Worm (Caenorhabditis elegans) whole organism, young adult: ENCODE data around the gene ttr-16.

Experiments
- B0019.2 ChIP-seq: fragments of 200-800 bp; sonication (Bioruptor generic); conservative IDR thresholded peaks from 2 replicates; pipeline ENCODE4 v1.3.6; 2022; ENCODE audit warnings: missing genetic modification reagents, missing genetic modification characterization, missing compliant biosample characterization
- B0261.1 ChIP-seq: sonication (generic microtip); optimal IDR thresholded peaks from 2 replicates; lab custom pipeline; 2016; ENCODE audit warnings: mild to moderate bottlenecking, missing genetic modification characterization, moderate library complexity, missing compliant biosample characterization
- C17E4.6 ChIP-seq: fragments of 200-800 bp; sonication (Bioruptor generic); IDR thresholded peaks from 2 replicates; pipeline ENCODE4 v1.3.6; 2022; ENCODE audit warnings: missing genetic modification reagents, missing genetic modification characterization, missing compliant biosample characterization
- F10E7.11 ChIP-seq: sonication (generic microtip); optimal IDR thresholded peaks from 2 replicates; lab custom pipeline; 2017; ENCODE audit warnings: mild to moderate bottlenecking, missing genetic modification characterization, moderate library complexity, missing compliant biosample characterization
- F22D6.2 ChIP-seq: sonication (generic microtip); optimal IDR thresholded peaks from 2 replicates; lab custom pipeline; 2016; ENCODE audit warnings: mild to moderate bottlenecking, missing genetic modification characterization, missing compliant biosample characterization
- F23B12.7 ChIP-seq: sonication (generic microtip); optimal IDR thresholded peaks from 2 replicates; lab custom pipeline; 2017; ENCODE audit warnings: missing genetic modification characterization, mild to moderate bottlenecking, missing compliant biosample characterization, antibody characterized with exemption, moderate library complexity; ENCODE audit not compliant: insufficient read depth
- F37B4.10 ChIP-seq: fragments of 200-800 bp; sonication (Bioruptor generic); IDR thresholded peaks from 2 replicates; pipeline ENCODE4 v1.3.6; 2022; ENCODE audit warnings: missing genetic modification characterization, missing compliant biosample characterization
- F49E8.2 ChIP-seq: sonication (generic microtip); optimal IDR thresholded peaks from 3 replicates; lab custom pipeline; 2017; ENCODE audit warnings: missing genetic modification characterization, mild to moderate bottlenecking, missing compliant biosample characterization, antibody characterized with exemption, moderate library complexity; ENCODE audit not compliant: insufficient read depth
- F55B11.4 ChIP-seq: sonication (generic microtip); optimal IDR thresholded peaks from 2 replicates; lab custom pipeline; 2016; ENCODE audit warnings: missing compliant biosample characterization, missing genetic modification characterization, borderline replicate concordance; ENCODE audit not compliant: insufficient read depth
- T07F8.4 ChIP-seq: sonication (generic microtip); optimal IDR thresholded peaks from 2 replicates; lab custom pipeline; 2016; ENCODE audit warnings: mild to moderate bottlenecking, missing genetic modification characterization, moderate library complexity, missing compliant biosample characterization
- T26A5.8 ChIP-seq: sonication (generic microtip); optimal IDR thresholded peaks from 2 replicates; lab custom pipeline; 2016; ENCODE audit warnings: missing genetic modification characterization, missing compliant biosample characterization
- Y56A3A.18 ChIP-seq: fragments of 200-800 bp; sonication (Bioruptor generic); IDR thresholded peaks from 2 replicates; pipeline ENCODE4 v1.3.6; 2022; ENCODE audit warnings: missing genetic modification reagents, missing genetic modification characterization, missing compliant biosample characterization
- Y79H2A.3 ChIP-seq: fragments of 200-800 bp; sonication (Bioruptor generic); conservative IDR thresholded peaks from 2 replicates; pipeline ENCODE4 v1.3.6; 2022; ENCODE audit warnings: missing genetic modification reagents, missing genetic modification characterization, missing compliant biosample characterization
- ZK185.1 ChIP-seq: sonication (generic microtip); optimal IDR thresholded peaks from 2 replicates; lab custom pipeline; 2016; ENCODE audit warnings: mild to moderate bottlenecking, missing genetic modification characterization, missing compliant biosample characterization; ENCODE audit not compliant: poor library complexity, severe bottlenecking
- aptf-2 ChIP-seq: fragments of 200-800 bp; sonication (Bioruptor generic); conservative IDR thresholded peaks from 2 replicates; pipeline ENCODE4 v1.3.6; 2022; ENCODE audit warnings: missing genetic modification reagents, missing genetic modification characterization, missing compliant biosample characterization
- attf-3 ChIP-seq: fragments of 200-800 bp; sonication (Bioruptor generic); conservative IDR thresholded peaks from 2 replicates; pipeline ENCODE4 v1.3.6; 2022; ENCODE audit warnings: missing genetic modification reagents, missing genetic modification characterization, missing compliant biosample characterization
- attf-5 ChIP-seq: fragments of 200-800 bp; sonication (Bioruptor generic); optimal IDR thresholded peaks from 2 replicates; lab custom pipeline; 2018; ENCODE audit warnings: mild to moderate bottlenecking, missing genetic modification characterization, missing compliant biosample characterization
- attf-6 ChIP-seq: fragments of 200-800 bp; sonication (Bioruptor generic); IDR thresholded peaks from 2 replicates; pipeline ENCODE4 v1.3.6; 2022; ENCODE audit warnings: missing genetic modification reagents, missing genetic modification characterization, missing compliant biosample characterization
- efl-1 ChIP-seq: fragments of 150-350 bp; optimal IDR thresholded peaks from 2 replicates; lab custom pipeline; 2014; ENCODE audit warnings: missing biosample characterization, missing genetic modification reagents, missing genetic modification characterization
- lag-1 ChIP-seq: fragments of 200-800 bp; sonication (Bioruptor generic); IDR thresholded peaks from 2 replicates; pipeline ENCODE4 v1.3.6; 2022; ENCODE audit warnings: missing genetic modification reagents, missing genetic modification characterization, missing compliant biosample characterization
- let-607 ChIP-seq, 2 experiments: fragments of 200-800 bp in 1 of 2; sonication (Bioruptor generic) in 1 of 2; sonication (generic microtip) in 1 of 2; optimal IDR thresholded peaks; 2 replicates each; lab custom pipeline; 2016 to 2018; ENCODE audit warnings: mild to moderate bottlenecking in 2 of 2, missing compliant biosample characterization in 2 of 2, missing genetic modification characterization in 2 of 2, moderate library complexity in 2 of 2, missing genotype in 1 of 2
- lin-26 ChIP-seq: fragments of 200-800 bp; sonication (Bioruptor generic); IDR thresholded peaks from 2 replicates; pipeline ENCODE4 v1.3.6; 2022; ENCODE audit warnings: missing genetic modification reagents, missing genetic modification characterization, missing compliant biosample characterization
- lin-35 ChIP-seq, 3 experiments: fragments of 150-350 bp in 2 of 3; sonication (generic microtip) in 1 of 3; optimal IDR thresholded peaks; 2 replicates each; lab custom pipeline; 2014 to 2018; ENCODE audit warnings: missing biosample characterization in 3 of 3, missing genetic modification characterization in 3 of 3, missing genetic modification reagents in 3 of 3
- lir-1 ChIP-seq: fragments of 200-800 bp; sonication (Bioruptor generic); conservative IDR thresholded peaks from 2 replicates; pipeline ENCODE4 v1.3.6; 2022; ENCODE audit warnings: missing genetic modification reagents, missing genetic modification characterization, missing compliant biosample characterization
- lsy-27 ChIP-seq: sonication (generic microtip); optimal IDR thresholded peaks from 2 replicates; lab custom pipeline; 2017; ENCODE audit warnings: missing genetic modification characterization, mild to moderate bottlenecking, missing compliant biosample characterization, antibody characterized with exemption, missing genotype, borderline replicate concordance; ENCODE audit not compliant: insufficient read depth
- madf-10 ChIP-seq: sonication (generic microtip); optimal IDR thresholded peaks from 2 replicates; lab custom pipeline; 2016; ENCODE audit warnings: mild to moderate bottlenecking, missing genetic modification characterization, missing compliant biosample characterization
- madf-3 ChIP-seq: fragments of 200-800 bp; sonication (Bioruptor generic); IDR thresholded peaks from 2 replicates; pipeline ENCODE4 v1.3.6; 2022; ENCODE audit warnings: missing genetic modification reagents, missing genetic modification characterization, missing compliant biosample characterization
- madf-6 ChIP-seq: fragments of 200-800 bp; sonication (Bioruptor generic); IDR thresholded peaks from 2 replicates; pipeline ENCODE4 v1.3.6; 2022; ENCODE audit warnings: missing genetic modification reagents, missing genetic modification characterization, missing compliant biosample characterization
- mes-4 ChIP-seq: sonication (generic microtip); optimal IDR thresholded peaks from 2 replicates; lab custom pipeline; 2016; ENCODE audit warnings: missing genotype, missing genetic modification characterization, missing compliant biosample characterization
- nhr-27 ChIP-seq: fragments of 200-800 bp; sonication (Bioruptor generic); optimal IDR thresholded peaks from 2 replicates; lab custom pipeline; 2018; ENCODE audit warnings: mild to moderate bottlenecking, missing genetic modification characterization, moderate library complexity, missing compliant biosample characterization
- pbrm-1 ChIP-seq: fragments of 200-800 bp; sonication (Bioruptor generic); IDR thresholded peaks from 2 replicates; pipeline ENCODE4 v1.3.6; 2022; ENCODE audit warnings: missing genetic modification reagents, missing genetic modification characterization, missing compliant biosample characterization
- rpc-1 ChIP-seq, 2 experiments: fragments of 150-350 bp in 1 of 2; sonication (generic microtip) in 1 of 2; optimal IDR thresholded peaks; 2 replicates each; lab custom pipeline; 2014 to 2018; ENCODE audit warnings: missing biosample characterization in 1 of 2, missing genetic modification characterization in 1 of 2, missing genetic modification reagents in 1 of 2, missing genotype in 1 of 2
- sea-2 ChIP-seq: fragments of 200-800 bp; sonication (Bioruptor generic); IDR thresholded peaks from 2 replicates; pipeline ENCODE4 v1.3.6; 2022; ENCODE audit warnings: missing genetic modification characterization, missing compliant biosample characterization
- snpc-3.4 ChIP-seq: sonication (generic microtip); optimal IDR thresholded peaks from 2 replicates; lab custom pipeline; 2017; ENCODE audit warnings: missing genetic modification characterization, mild to moderate bottlenecking, missing compliant biosample characterization, antibody characterized with exemption, moderate library complexity, missing genotype, missing genetic modification reagents
- somi-1 ChIP-seq: fragments of 200-800 bp; sonication (Bioruptor generic); optimal IDR thresholded peaks from 2 replicates; lab custom pipeline; 2018; ENCODE audit warnings: mild to moderate bottlenecking, missing genetic modification characterization, missing compliant biosample characterization
- tbp1 ChIP-seq: fragments of 200-800 bp; sonication (Bioruptor generic); optimal IDR thresholded peaks from 2 replicates; lab custom pipeline; 2018; ENCODE audit warnings: mild to moderate bottlenecking, missing genetic modification characterization, missing compliant biosample characterization
- tlf-1 ChIP-seq: fragments of 200-800 bp; sonication (Bioruptor generic); optimal IDR thresholded peaks from 2 replicates; lab custom pipeline; 2018; ENCODE audit warnings: mild to moderate bottlenecking, missing genetic modification characterization, missing compliant biosample characterization
- unc-62 ChIP-seq: fragments of 150-350 bp; optimal IDR thresholded peaks from 2 replicates; lab custom pipeline; 2014; ENCODE audit warnings: missing biosample characterization, missing genetic modification reagents, missing genetic modification characterization
- ztf-22 ChIP-seq: fragments of 200-800 bp; sonication (Bioruptor generic); optimal IDR thresholded peaks from 2 replicates; lab custom pipeline; 2018; ENCODE audit warnings: mild to moderate bottlenecking, missing genetic modification characterization, moderate library complexity, missing compliant biosample characterization
- ztf-26 ChIP-seq: sonication (generic microtip); optimal IDR thresholded peaks from 2 replicates; lab custom pipeline; 2017; ENCODE audit warnings: missing genetic modification characterization, missing compliant biosample characterization

ttr-16 gene

DNA sequence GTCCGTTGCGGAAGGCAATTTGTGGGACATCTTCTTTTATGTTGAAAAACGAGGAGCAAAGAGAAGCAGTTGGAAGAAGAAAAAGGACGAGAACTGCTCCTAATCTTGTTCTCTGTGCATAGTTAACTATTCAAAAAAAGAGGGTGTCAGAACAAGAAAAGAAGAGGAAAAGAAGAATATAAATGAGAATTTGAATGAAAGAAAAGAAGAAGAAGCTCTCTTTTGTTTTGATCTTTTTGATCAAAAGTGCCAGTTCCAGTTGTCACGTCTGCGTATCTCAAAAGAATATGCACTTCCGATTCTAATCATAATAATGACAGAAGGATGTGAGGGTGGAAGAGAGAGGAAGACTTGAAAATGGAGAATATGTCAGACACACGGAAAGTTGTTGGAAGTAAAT lies 31.0 kb upstream of the ttr-16 start, which contains the start of gene M7.8:
Gene M7.8 (minus strand): TSS at position 112 of the 400 bp plus-strand sequence.
- no peak for TF ChIP-seq snpc-3.4 (tag; lab: Kevin White, UChicago)
- no peak for TF ChIP-seq ztf-22 (GFP tag; lab: Kevin White, UChicago)
- no peak for TF ChIP-seq rpc-1 (optimal IDR thresholded peaks at IDR 0.05; lab: Kevin White, UChicago)
- TF ChIP-seq rpc-1 (tag; optimal IDR thresholded peaks at IDR 0.05; lab: Kevin White, UChicago): no peak
- no peak for TF ChIP-seq T07F8.4 (tag; lab: Kevin White, UChicago)
- TF ChIP-seq lsy-27 (tag; lab: Kevin White, UChicago): no peak
- TF ChIP-seq F55B11.4 (tag; lab: Kevin White, UChicago): no peak
- no peak for TF ChIP-seq mes-4 (tag; lab: Kevin White, UChicago)
- no peak for TF ChIP-seq Y79H2A.3 (GFP tag; lab: Robert Waterston, UW)
- TF ChIP-seq lir-1 (GFP tag; lab: Robert Waterston, UW): no peak
- no peak for TF ChIP-seq tbp1 (GFP tag; lab: Kevin White, UChicago)
- no peak for TF ChIP-seq lin-35 (GFP tag; optimal IDR thresholded peaks at IDR 0.05; lab: Kevin White, UChicago)
- TF ChIP-seq C17E4.6 (GFP tag; lab: Robert Waterston, UW): no peak
- TF ChIP-seq attf-5 (GFP tag; lab: Kevin White, UChicago): no peak
- TF ChIP-seq pbrm-1: no peak
- TF ChIP-seq T26A5.8 (tag; lab: Kevin White, UChicago): no peak
- TF ChIP-seq B0019.2 (GFP tag; lab: Robert Waterston, UW): no peak
- TF ChIP-seq lin-26 (GFP tag; lab: Robert Waterston, UW): no peak
- TF ChIP-seq Y56A3A.18 (GFP tag; lab: Robert Waterston, UW): no peak

DNA sequence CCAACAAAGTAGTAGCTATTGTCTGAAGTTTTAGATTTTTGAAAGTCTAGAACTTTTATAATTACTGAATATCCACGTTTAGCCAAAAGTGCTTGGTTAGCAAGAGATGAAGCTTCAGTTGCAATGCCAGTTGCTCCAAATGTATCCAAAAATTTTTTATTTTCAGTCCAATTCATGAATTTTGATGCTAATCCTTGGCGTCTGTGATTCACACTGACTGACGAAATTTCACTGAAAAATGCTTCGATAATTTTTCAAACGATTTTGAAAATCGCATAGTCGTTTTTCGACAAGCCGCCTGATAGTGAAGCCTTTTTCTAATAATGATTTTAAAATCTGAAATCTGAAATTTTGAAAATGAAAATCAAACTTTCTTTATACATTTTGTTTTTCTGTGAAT lies 30.1 kb upstream of the ttr-16 start:
- TF ChIP-seq attf-3 (GFP tag; lab: Robert Waterston, UW) (no peak), B0261.1 (tag; lab: Kevin White, UChicago) (no peak), F23B12.7 (tag; lab: Kevin White, UChicago) (no peak), F10E7.11 (tag; lab: Kevin White, UChicago) (no peak), madf-3 (GFP tag; lab: Robert Waterston, UW) (no peak), T26A5.8 (tag; lab: Kevin White, UChicago) (no peak), T07F8.4 (tag; lab: Kevin White, UChicago) (no peak), rpc-1 (optimal IDR thresholded peaks at IDR 0.05; lab: Kevin White, UChicago) (no peak), rpc-1 (tag; optimal IDR thresholded peaks at IDR 0.05; lab: Kevin White, UChicago) (no peak), F49E8.2 (no peak), nhr-27 (no peak), Y79H2A.3 (GFP tag; lab: Robert Waterston, UW) (no peak), efl-1 (GFP tag; lab: Kevin White, UChicago) (no peak), sea-2 (GFP tag; lab: Robert Waterston, UW) (no peak), tlf-1 (GFP tag; lab: Kevin White, UChicago) (no peak), lin-26 (GFP tag; lab: Robert Waterston, UW) (no peak), attf-6 (no peak), madf-10 (tag; lab: Kevin White, UChicago) (no peak), Y56A3A.18 (GFP tag; lab: Robert Waterston, UW) (no peak), unc-62 (GFP tag; lab: Kevin White, UChicago) (no peak), madf-6 (GFP tag; lab: Robert Waterston, UW) (no peak)

DNA sequence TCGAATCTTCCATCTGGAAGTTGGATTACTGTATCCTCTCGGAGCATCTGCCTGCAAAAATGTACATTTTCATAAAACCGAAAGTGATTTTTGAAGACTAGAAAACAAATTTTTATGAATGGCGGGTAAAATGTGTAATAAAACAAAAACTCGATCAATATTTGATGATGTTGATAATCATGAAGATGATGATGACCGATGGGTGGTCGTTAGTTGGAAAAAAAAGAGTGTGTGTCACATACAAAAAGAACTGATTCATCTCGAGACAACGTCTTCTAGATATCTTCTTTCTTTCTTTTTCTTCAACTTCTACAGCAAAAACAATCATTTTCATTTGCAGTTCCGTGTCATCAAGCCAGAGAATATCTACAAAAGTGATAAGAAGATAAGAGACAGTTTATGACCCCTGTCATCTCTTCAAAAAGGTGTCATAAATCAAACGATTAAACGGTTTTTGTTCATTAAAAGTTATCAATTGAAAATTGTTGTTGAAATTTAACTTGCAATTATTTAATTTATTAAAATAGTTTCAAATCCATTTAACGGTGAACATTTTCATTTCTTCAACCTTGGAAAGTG lies 28.7 kb upstream of the ttr-16 start, which contains the start of gene bcc-1:
Gene bcc-1 (minus strand): TSS at position 51 of the 579 bp plus-strand sequence.
- TF ChIP-seq Y56A3A.18 (GFP tag; lab: Robert Waterston, UW) (no peak), let-607 (tag; optimal IDR thresholded peaks at IDR 0.05; lab: Kevin White, UChicago) (no peak), somi-1 (GFP tag; lab: Kevin White, UChicago) (peak; percentile 49), F37B4.10 (GFP tag; lab: Robert Waterston, UW) (no peak), ZK185.1 (tag; lab: Kevin White, UChicago) (no peak), ztf-26 (peak; percentile 5), F22D6.2 (tag; lab: Kevin White, UChicago) (no peak), lag-1 (GFP tag; lab: Robert Waterston, UW) (no peak), aptf-2 (GFP tag; lab: Robert Waterston, UW) (no peak)
